Fruit fly (Drosophila melanogaster) whole organism, prepupa: Measurements from ENCODE around the gene CG12535.
A peak's percentile ranks its signal among the peaks of the same experiment; 100 is the strongest.

Experiments
- CG10631 ChIP-seq: fragments of 200-800 bp; sonication (Bioruptor generic); optimal IDR thresholded peaks from 2 replicates; lab custom pipeline; 2016; ENCODE audit warnings: missing biosample characterization, missing genetic modification characterization
- CG10669 ChIP-seq: fragments of 200-800 bp; sonication (Bioruptor generic); optimal IDR thresholded peaks from 3 replicates; lab custom pipeline; 2018; ENCODE audit warnings: missing biosample characterization, mild to moderate bottlenecking, missing genetic modification characterization, moderate library complexity
- CG11294 ChIP-seq: fragments of 200-800 bp; sonication (Bioruptor generic); IDR thresholded peaks from 2 replicates; pipeline ENCODE4 v1.3.6; 2022; ENCODE audit warnings: missing biosample characterization, missing genetic modification characterization
- CG11762 ChIP-seq: fragments of 200-800 bp; sonication (Bioruptor generic); optimal IDR thresholded peaks from 3 replicates; lab custom pipeline; 2016; ENCODE audit warnings: missing biosample characterization, missing genetic modification characterization; ENCODE audit not compliant: insufficient read depth
- CG11902 ChIP-seq: fragments of 200-800 bp; sonication (Bioruptor generic); optimal IDR thresholded peaks from 3 replicates; lab custom pipeline; 2016; ENCODE audit warnings: missing biosample characterization, missing genetic modification characterization
- CG15336 ChIP-seq: fragments of 200-800 bp; sonication (Bioruptor generic); IDR thresholded peaks from 2 replicates; pipeline ENCODE4 v1.3.6; 2022; ENCODE audit warnings: missing biosample characterization, missing genetic modification characterization
- CG1621 ChIP-seq: fragments of 200-800 bp; sonication (Bioruptor generic); optimal IDR thresholded peaks from 3 replicates; lab custom pipeline; 2018; ENCODE audit warnings: missing biosample characterization, mild to moderate bottlenecking, missing genetic modification characterization
- CG16779 ChIP-seq: fragments of 200-800 bp; sonication (Bioruptor generic); optimal IDR thresholded peaks from 3 replicates; lab custom pipeline; 2017; ENCODE audit warnings: missing biosample characterization, mild to moderate bottlenecking, missing genetic modification characterization
- CG3032 ChIP-seq: fragments of 200-800 bp; optimal IDR thresholded peaks from 2 replicates; lab custom pipeline; 2019; ENCODE audit warnings: missing biosample characterization, mild to moderate bottlenecking, missing genetic modification characterization, moderate library complexity
- CG34406 ChIP-seq: fragments of 200-800 bp; sonication (Bioruptor generic); optimal IDR thresholded peaks from 3 replicates; lab custom pipeline; 2016; ENCODE audit warnings: missing biosample characterization, missing genetic modification characterization
- CG3919 ChIP-seq: fragments of 200-800 bp; sonication (Bioruptor generic); optimal IDR thresholded peaks from 3 replicates; lab custom pipeline; 2016; ENCODE audit warnings: missing biosample characterization, missing genetic modification characterization
- CG6163 ChIP-seq: fragments of 200-800 bp; sonication (Bioruptor generic); IDR thresholded peaks from 3 replicates; pipeline ENCODE4 v1.3.6; 2022; ENCODE audit warnings: missing biosample characterization, missing genetic modification characterization
- CG6276 ChIP-seq: fragments of 200-800 bp; sonication (Bioruptor generic); optimal IDR thresholded peaks from 2 replicates; lab custom pipeline; 2017; ENCODE audit warnings: missing biosample characterization, mild to moderate bottlenecking, missing genetic modification characterization
- CG6792 ChIP-seq: fragments of 200-800 bp; sonication (Bioruptor generic); optimal IDR thresholded peaks from 3 replicates; lab custom pipeline; 2016; ENCODE audit warnings: missing biosample characterization, missing genetic modification characterization
- CG6808 ChIP-seq: fragments of 200-800 bp; sonication (Bioruptor generic); optimal IDR thresholded peaks from 3 replicates; lab custom pipeline; 2017; ENCODE audit warnings: missing biosample characterization, missing genetic modification characterization, mild to moderate bottlenecking, moderate library complexity, missing genetic modification reagents
- CG6854 ChIP-seq: fragments of 200-800 bp; sonication (Bioruptor generic); optimal IDR thresholded peaks from 2 replicates; lab custom pipeline; 2017; ENCODE audit warnings: missing biosample characterization, mild to moderate bottlenecking, missing genetic modification characterization
- CG7368 ChIP-seq: fragments of 200-800 bp; sonication (Bioruptor generic); optimal IDR thresholded peaks from 3 replicates; lab custom pipeline; 2016; ENCODE audit warnings: missing biosample characterization, missing genetic modification characterization
- CG8119 ChIP-seq: fragments of 200-800 bp; sonication (Bioruptor generic); IDR thresholded peaks from 3 replicates; pipeline ENCODE4 v1.3.6; 2022; ENCODE audit warnings: missing biosample characterization, missing genetic modification characterization
- CG8319 ChIP-seq: fragments of 200-800 bp; sonication (Bioruptor generic); optimal IDR thresholded peaks from 3 replicates; lab custom pipeline; 2016; ENCODE audit warnings: missing biosample characterization, missing genetic modification characterization
- CG8632 ChIP-seq: fragments of 200-800 bp; sonication (Bioruptor generic); optimal IDR thresholded peaks from 3 replicates; lab custom pipeline; 2016; ENCODE audit warnings: missing biosample characterization, missing genetic modification characterization
- CG9139 ChIP-seq: fragments of 200-800 bp; sonication (Bioruptor generic); optimal IDR thresholded peaks from 3 replicates; lab custom pipeline; 2017; ENCODE audit warnings: missing biosample characterization, mild to moderate bottlenecking, missing genetic modification characterization
- Eip75B ChIP-seq: fragments of 200-800 bp; sonication (Bioruptor generic); optimal IDR thresholded peaks from 3 replicates; lab custom pipeline; 2016; ENCODE audit warnings: missing biosample characterization, missing genetic modification characterization
- Eip78C ChIP-seq: fragments of 200-800 bp; sonication (Bioruptor generic); peaks from one replicate; lab custom pipeline; 2016; ENCODE audit warnings: missing biosample characterization, missing genetic modification characterization
- Eip93F ChIP-seq: fragments of 200-800 bp; sonication (Bioruptor generic); optimal IDR thresholded peaks from 2 replicates; lab custom pipeline; 2016; ENCODE audit warnings: missing biosample characterization, mild to moderate bottlenecking, missing genetic modification characterization
- Ets21C ChIP-seq: fragments of 200-800 bp; sonication (Bioruptor generic); optimal IDR thresholded peaks from 3 replicates; lab custom pipeline; 2016; ENCODE audit warnings: missing biosample characterization, missing genetic modification characterization
- Ets96B ChIP-seq: fragments of 200-800 bp; optimal IDR thresholded peaks from 2 replicates; lab custom pipeline; 2019; ENCODE audit warnings: missing biosample characterization, mild to moderate bottlenecking, missing genetic modification characterization, moderate library complexity
- Hr38 ChIP-seq: sonication (Bioruptor generic); optimal IDR thresholded peaks from 2 replicates; lab custom pipeline; 2016; ENCODE audit warnings: missing biosample characterization, missing genetic modification characterization
- Hr4 ChIP-seq: fragments of 200-800 bp; sonication (Bioruptor generic); optimal IDR thresholded peaks from 3 replicates; lab custom pipeline; 2016; ENCODE audit warnings: missing biosample characterization, missing genetic modification characterization
- Lpt ChIP-seq: fragments of 200-800 bp; sonication (Bioruptor generic); optimal IDR thresholded peaks from 3 replicates; lab custom pipeline; 2016; ENCODE audit warnings: missing biosample characterization, missing genetic modification characterization
- Met ChIP-seq: fragments of 200-800 bp; sonication (Bioruptor generic); optimal IDR thresholded peaks from 3 replicates; lab custom pipeline; 2016; ENCODE audit warnings: missing biosample characterization, missing genetic modification characterization
- Sox14 ChIP-seq: fragments of 200-800 bp; sonication (Bioruptor generic); optimal IDR thresholded peaks from 3 replicates; lab custom pipeline; 2016; ENCODE audit warnings: missing biosample characterization, missing genetic modification characterization
- achi ChIP-seq: fragments of 200-800 bp; sonication (Bioruptor generic); optimal IDR thresholded peaks from 3 replicates; lab custom pipeline; 2016; ENCODE audit warnings: missing biosample characterization, missing genetic modification characterization
- acj6 ChIP-seq: fragments of 200-800 bp; sonication (Bioruptor generic); optimal IDR thresholded peaks from 3 replicates; lab custom pipeline; 2016; ENCODE audit warnings: missing biosample characterization, missing genetic modification characterization
- cyc ChIP-seq: fragments of 200-800 bp; sonication (Bioruptor generic); optimal IDR thresholded peaks from 3 replicates; lab custom pipeline; 2016; ENCODE audit warnings: missing biosample characterization, missing genetic modification characterization
- dac ChIP-seq: fragments of 200-800 bp; sonication (Bioruptor generic); optimal IDR thresholded peaks from 2 replicates; lab custom pipeline; 2017; ENCODE audit warnings: missing biosample characterization, mild to moderate bottlenecking, missing genetic modification characterization
- dsx ChIP-seq: fragments of 200-800 bp; optimal IDR thresholded peaks from 3 replicates; lab custom pipeline; 2019; ENCODE audit warnings: missing biosample characterization, mild to moderate bottlenecking, missing genetic modification characterization, moderate library complexity; ENCODE audit not compliant: poor library complexity, severe bottlenecking
- eg ChIP-seq: fragments of 200-800 bp; sonication (Bioruptor generic); IDR thresholded peaks from 3 replicates; pipeline ENCODE4 v1.3.6; 2022; ENCODE audit warnings: missing biosample characterization, missing genetic modification characterization
- fd59A ChIP-seq: fragments of 200-800 bp; sonication (Bioruptor generic); optimal IDR thresholded peaks from 2 replicates; lab custom pipeline; 2017; ENCODE audit warnings: missing biosample characterization, mild to moderate bottlenecking, missing genetic modification characterization, missing genetic modification reagents
- fd85E ChIP-seq: fragments of 200-800 bp; sonication (Bioruptor generic); optimal IDR thresholded peaks from 3 replicates; lab custom pipeline; 2016; ENCODE audit warnings: missing biosample characterization, missing genetic modification characterization
- lz ChIP-seq: fragments of 200-800 bp; sonication (Bioruptor generic); optimal IDR thresholded peaks from 3 replicates; lab custom pipeline; 2016; ENCODE audit warnings: missing biosample characterization, missing genetic modification characterization
- net ChIP-seq: fragments of 200-800 bp; sonication (Bioruptor generic); optimal IDR thresholded peaks from 3 replicates; lab custom pipeline; 2016; ENCODE audit warnings: missing biosample characterization, missing genetic modification characterization
- pdm3 ChIP-seq: fragments of 200-800 bp; sonication (Bioruptor generic); optimal IDR thresholded peaks from 3 replicates; lab custom pipeline; 2016; ENCODE audit warnings: missing biosample characterization, missing genetic modification characterization
- salr ChIP-seq, 2 experiments: fragments of 200-800 bp; sonication (Bioruptor generic); optimal IDR thresholded peaks; 3 replicates each; lab custom pipeline; 2016 to 2018; ENCODE audit warnings: missing biosample characterization in 2 of 2, missing genetic modification characterization in 2 of 2, mild to moderate bottlenecking in 1 of 2
- spab ChIP-seq: fragments of 200-800 bp; sonication (Bioruptor generic); optimal IDR thresholded peaks from 2 replicates; lab custom pipeline; 2017; ENCODE audit warnings: missing biosample characterization, mild to moderate bottlenecking, missing genetic modification characterization, missing genetic modification reagents
- ss ChIP-seq, 2 experiments: fragments of 200-800 bp; sonication (Bioruptor generic); optimal IDR thresholded peaks; 2 replicates in 1 of 2; 3 replicates in 1 of 2; lab custom pipeline; 2017 to 2018; ENCODE audit warnings: mild to moderate bottlenecking in 2 of 2, missing biosample characterization in 2 of 2, missing genetic modification characterization in 2 of 2, moderate library complexity in 1 of 2
- topi ChIP-seq: fragments of 200-800 bp; sonication (Bioruptor generic); optimal IDR thresholded peaks from 3 replicates; lab custom pipeline; 2016; ENCODE audit warnings: missing biosample characterization, missing genetic modification characterization
- vri ChIP-seq: fragments of 200-800 bp; sonication (Bioruptor generic); optimal IDR thresholded peaks from 3 replicates; lab custom pipeline; 2016; ENCODE audit warnings: missing biosample characterization, mild to moderate bottlenecking, missing genetic modification characterization

CG12535 gene

DNA sequence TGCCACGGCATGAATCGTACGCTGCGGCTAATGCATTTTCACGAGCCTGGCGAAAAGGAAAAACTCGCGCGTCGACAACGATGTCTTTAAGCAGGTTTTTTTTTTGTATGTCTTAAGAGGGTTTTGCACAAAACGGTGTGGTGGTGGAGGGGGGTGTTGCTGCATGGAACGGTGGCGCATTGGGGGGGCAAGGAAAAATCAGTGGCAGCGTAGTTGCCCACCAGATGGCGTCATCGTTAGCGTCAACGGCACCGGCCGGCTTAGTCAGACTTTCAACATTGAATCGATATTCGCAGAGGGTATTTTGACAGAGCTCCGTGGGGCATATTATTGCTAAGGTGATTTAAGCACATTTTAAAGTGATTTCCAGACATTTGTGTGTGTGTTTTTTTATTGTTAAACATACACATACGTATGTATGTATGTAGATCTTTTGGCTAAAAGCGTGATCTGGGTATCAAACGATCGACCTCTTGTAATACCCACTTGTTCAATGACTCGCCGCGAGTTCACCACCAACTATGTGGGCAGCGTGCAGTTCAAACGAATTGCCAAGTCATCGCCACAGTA is 25.5 kb downstream of the CG12535 start (continued):
- TF ChIP-seq CG10669 (GFP tag; lab: Kevin White, UChicago), result peak; percentile 5
- no peak for TF ChIP-seq CG1621 (tag; lab: Kevin White, UChicago)
- no peak for TF ChIP-seq dsx
- TF ChIP-seq achi (GFP tag; lab: Kevin White, UChicago), result peak; percentile 30
- TF ChIP-seq Eip78C, result peak; percentile 78
- TF ChIP-seq fd85E (GFP tag; lab: Kevin White, UChicago), result no peak
- no peak for TF ChIP-seq CG6792
- peak; percentile 80 for TF ChIP-seq Lpt (GFP tag; lab: Kevin White, UChicago)
- TF ChIP-seq CG11294, result peak; percentile 72
- no peak for TF ChIP-seq topi (GFP tag; lab: Kevin White, UChicago)
- TF ChIP-seq CG7368, result peak; percentile 7
- TF ChIP-seq eg, result peak; percentile 92
- no peak for TF ChIP-seq CG6854 (GFP tag; lab: Kevin White, UChicago)
- TF ChIP-seq net, result peak; percentile 51
- peak; percentile 24 for TF ChIP-seq cyc (GFP tag; lab: Kevin White, UChicago)
- peak; percentile 50 for TF ChIP-seq CG3919 (GFP tag; lab: Kevin White, UChicago)
- peak; percentile 89 for TF ChIP-seq Hr4 (GFP tag; lab: Kevin White, UChicago)
- no peak for TF ChIP-seq spab (GFP tag; lab: Kevin White, UChicago)
- no peak for TF ChIP-seq CG6808 (GFP tag; lab: Kevin White, UChicago)
- no peak for TF ChIP-seq Ets96B (tag; lab: Kevin White, UChicago)
- TF ChIP-seq fd59A, result no peak
- TF ChIP-seq Eip75B (GFP tag; lab: Kevin White, UChicago), result peak; percentile 5
- TF ChIP-seq dac (GFP tag; lab: Kevin White, UChicago), result peak; percentile 41
- no peak for TF ChIP-seq CG11902 (GFP tag; lab: Kevin White, UChicago)
- TF ChIP-seq Eip93F (GFP tag; lab: Kevin White, UChicago), result no peak
- TF ChIP-seq pdm3 (GFP tag; lab: Kevin White, UChicago), result peak; percentile 57
- no peak for TF ChIP-seq CG8632 (GFP tag; lab: Kevin White, UChicago)
- TF ChIP-seq salr (GFP tag; optimal IDR thresholded peaks at IDR 0.05; lab: Kevin White, UChicago), result peak in 1 of 2 experiments; percentile 28
- TF ChIP-seq CG16779 (tag; lab: Kevin White, UChicago), result peak; percentile 7
- TF ChIP-seq CG6163 (GFP tag; lab: Robert Waterston, UW), result peak; percentile 83

DNA sequence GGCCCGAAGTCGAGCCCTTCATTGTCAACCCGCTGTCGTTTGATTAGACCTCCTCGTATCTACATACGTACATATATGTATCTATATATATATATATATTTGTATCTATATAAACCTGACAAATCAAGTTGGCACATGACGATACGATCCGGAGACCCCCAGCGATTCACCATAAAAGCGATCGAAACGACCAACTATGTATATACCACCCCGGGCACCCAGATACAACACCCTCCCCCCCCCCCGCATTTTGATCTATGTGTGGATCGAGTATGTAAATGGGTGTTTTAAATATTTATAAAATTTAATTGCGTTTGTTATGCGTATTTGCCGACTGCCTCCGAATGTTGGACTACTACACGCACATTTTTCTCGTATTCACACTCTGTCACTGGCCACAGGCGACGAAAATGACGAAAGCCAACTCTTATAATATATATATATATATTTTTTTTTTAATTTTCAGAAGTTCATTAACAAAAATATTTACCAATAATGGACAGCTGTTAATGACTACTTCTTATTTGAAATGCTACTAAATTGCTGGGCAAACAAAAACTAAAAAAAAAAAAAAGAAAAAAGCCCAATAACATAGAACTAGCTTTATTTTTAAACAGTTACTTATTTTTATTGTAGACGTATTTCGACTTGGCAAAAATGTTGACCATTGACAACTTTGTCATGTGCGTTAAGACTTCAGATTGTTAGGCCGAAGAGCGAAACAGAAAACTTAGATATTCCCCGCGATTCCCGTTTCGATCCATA is 34.6 kb downstream of the CG12535 start:
- no peak for TF ChIP-seq fd59A
- TF ChIP-seq CG11762 (GFP tag; lab: Kevin White, UChicago), result no peak
- no peak for TF ChIP-seq Met (GFP tag; lab: Kevin White, UChicago)
- TF ChIP-seq Sox14 (GFP tag; lab: Kevin White, UChicago), result peak; percentile 7
- TF ChIP-seq spab (GFP tag; lab: Kevin White, UChicago), result no peak
- TF ChIP-seq CG6854 (GFP tag; lab: Kevin White, UChicago), result no peak
- TF ChIP-seq CG6276, result peak; percentile 65
- TF ChIP-seq lz (GFP tag; lab: Kevin White, UChicago), result no peak
- no peak for TF ChIP-seq CG34406
- TF ChIP-seq CG9139 (GFP tag; lab: Kevin White, UChicago), result no peak
- peak; percentile 3 for TF ChIP-seq acj6
- TF ChIP-seq CG8119 (GFP tag; lab: Robert Waterston, UW), result peak; percentile 72
- TF ChIP-seq Lpt (GFP tag; lab: Kevin White, UChicago), result peak; percentile 46
- no peak for TF ChIP-seq Ets21C
- TF ChIP-seq CG10631, result peak; percentile 32
- TF ChIP-seq Eip93F (GFP tag; lab: Kevin White, UChicago), result no peak
- TF ChIP-seq vri (GFP tag; lab: Kevin White, UChicago), result no peak
- TF ChIP-seq dsx, result no peak
- TF ChIP-seq ss (GFP tag; optimal IDR thresholded peaks at IDR 0.05; lab: Kevin White, UChicago), result no peak
- peak; percentile 70; the same call in 1 of the 2 replicates for TF ChIP-seq CG15336
- peak; percentile 38 for TF ChIP-seq net
- TF ChIP-seq CG8632 (GFP tag; lab: Kevin White, UChicago), result no peak
- TF ChIP-seq CG8319, result no peak
- TF ChIP-seq CG3032 (tag; lab: Kevin White, UChicago), result no peak
- TF ChIP-seq CG10669 (GFP tag; lab: Kevin White, UChicago), result no peak
- peak; percentile 44 for TF ChIP-seq pdm3 (GFP tag; lab: Kevin White, UChicago)
- TF ChIP-seq Hr38, result no peak
- TF ChIP-seq eg, result peak; percentile 64; the same call in 2 of the 3 replicates
- TF ChIP-seq topi (GFP tag; lab: Kevin White, UChicago), result no peak
